Fruit fly (Drosophila melanogaster) Kc167 (cell line): Measurements from ENCODE around the gene CG4045.

Experiments
- Myc ChIP-seq: fragments of >200 bp; optimal IDR thresholded peaks from 2 replicates; lab custom pipeline; 2017; ENCODE audit warnings: missing external identifiers
- h ChIP-seq: fragments of >200 bp; optimal IDR thresholded peaks from 3 replicates; lab custom pipeline; 2018; ENCODE audit warnings: missing external identifiers
- insv ChIP-seq: fragments of >200 bp; optimal IDR thresholded peaks from 3 replicates; lab custom pipeline; 2018; ENCODE audit warnings: missing external identifiers
- psq ChIP-seq: fragments of >200 bp; optimal IDR thresholded peaks from 2 replicates; lab custom pipeline; 2017; ENCODE audit warnings: missing external identifiers
- ttk ChIP-seq: sonication (Bioruptor generic); optimal IDR thresholded peaks from 2 replicates; lab custom pipeline; 2017; ENCODE audit warnings: missing external identifiers

- TF ChIP-seq psq (lab: Kevin White, UChicago) (no peak), h (lab: Kevin White, UChicago) (no peak), Myc (lab: Kevin White, UChicago) (no peak), ttk (lab: Kevin White, UChicago) (no peak), insv (lab: Kevin White, UChicago) (no peak)
Measured at dm6 chrX:2081848-2082365, 6.2 kb upstream of the CG4045 start.
